Fruit fly (Drosophila melanogaster) whole organism, embryonic: ENCODE data around the gene Nrx-IV.

Source experiments
- Awh ChIP-seq: fragments of 200-800 bp; sonication (Bioruptor generic); IDR thresholded peaks from 2 replicates; pipeline ENCODE4, ENCODE4 v1.3.6; 2022; ENCODE audit warnings: missing biosample characterization, missing genetic modification characterization
- BEAF-32 ChIP-seq: fragments of 200-800 bp; sonication (Bioruptor generic); optimal IDR thresholded peaks from 3 replicates; lab custom pipeline; 2017; ENCODE audit warnings: missing biosample characterization, missing genetic modification characterization, mild to moderate bottlenecking, moderate library complexity, missing genetic modification reagents
- Bdp1 ChIP-seq: fragments of 200-800 bp; sonication (Bioruptor generic); optimal IDR thresholded peaks from 3 replicates; lab custom pipeline; 2016; ENCODE audit warnings: missing biosample characterization, missing genetic modification characterization
- CG10321 ChIP-seq: fragments of 200-800 bp; sonication (Bioruptor generic); IDR thresholded peaks from 2 replicates; pipeline ENCODE4 v1.3.6; 2022; ENCODE audit warnings: missing biosample characterization, missing genetic modification characterization
- CG11247 ChIP-seq: fragments of 200-800 bp; sonication (Bioruptor generic); IDR thresholded peaks from 2 replicates; pipeline ENCODE4 v1.3.6; 2022; ENCODE audit warnings: missing biosample characterization, missing genetic modification characterization
- CG11398 ChIP-seq: fragments of 200-800 bp; sonication (Bioruptor generic); optimal IDR thresholded peaks from 2 replicates; lab custom pipeline; 2016; ENCODE audit warnings: missing biosample characterization, missing genetic modification characterization
- CG11504 ChIP-seq: fragments of 200-800 bp; sonication (Bioruptor generic); optimal IDR thresholded peaks from 3 replicates; lab custom pipeline; 2019; ENCODE audit warnings: missing biosample characterization, mild to moderate bottlenecking, missing genetic modification characterization, moderate library complexity
- CG11695 ChIP-seq: fragments of 200-800 bp; sonication (Bioruptor generic); IDR thresholded peaks from 3 replicates; pipeline ENCODE4 v1.3.6; 2022; ENCODE audit warnings: missing biosample characterization, missing genetic modification characterization
- CG14014 ChIP-seq: fragments of 200-800 bp; sonication (Bioruptor generic); IDR thresholded peaks from 2 replicates; pipeline ENCODE4 v1.3.6; 2022; ENCODE audit warnings: missing biosample characterization, missing genetic modification characterization
- CG1603 ChIP-seq: fragments of 200-800 bp; sonication (Bioruptor generic); optimal IDR thresholded peaks from 2 replicates; lab custom pipeline; 2019; ENCODE audit warnings: missing biosample characterization, mild to moderate bottlenecking, missing genetic modification characterization, moderate library complexity
- CG16813 ChIP-seq: fragments of 200-800 bp; sonication (Bioruptor generic); IDR thresholded peaks from 3 replicates; pipeline ENCODE4 v1.3.6; 2022; ENCODE audit warnings: missing biosample characterization, missing genetic modification characterization; ENCODE audit not compliant: partially characterized antibody
- CG17186 ChIP-seq: fragments of 200-800 bp; sonication (Bioruptor generic); optimal IDR thresholded peaks from 3 replicates; lab custom pipeline; 2017; ENCODE audit warnings: missing biosample characterization, missing genetic modification reagents, missing genetic modification characterization
- CG2116 ChIP-seq: fragments of 200-800 bp; sonication (Bioruptor generic); optimal IDR thresholded peaks from 3 replicates; lab custom pipeline; 2018; ENCODE audit warnings: missing biosample characterization, mild to moderate bottlenecking, missing genetic modification characterization
- CG2129 ChIP-seq: fragments of 200-800 bp; sonication (Bioruptor generic); IDR thresholded peaks from 2 replicates; pipeline ENCODE4 v1.3.6; 2022; ENCODE audit warnings: missing biosample characterization, missing genetic modification characterization; ENCODE audit not compliant: partially characterized antibody
- CG30431 ChIP-seq: fragments of 200-800 bp; sonication (Bioruptor generic); optimal IDR thresholded peaks from 2 replicates; lab custom pipeline; 2017; ENCODE audit warnings: missing biosample characterization, missing genetic modification characterization
- CG32532 ChIP-seq: fragments of 200-800 bp; sonication (Bioruptor generic); IDR thresholded peaks from 2 replicates; pipeline ENCODE4 v1.3.6; 2022; ENCODE audit warnings: missing biosample characterization, missing genetic modification characterization
- CG4424 ChIP-seq: fragments of 200-800 bp; sonication (Bioruptor generic); optimal IDR thresholded peaks from 3 replicates; lab custom pipeline; 2016; ENCODE audit warnings: missing biosample characterization, missing genetic modification characterization
- CG6654 ChIP-seq: fragments of 200-800 bp; sonication (Bioruptor generic); optimal IDR thresholded peaks from 2 replicates; lab custom pipeline; 2017; ENCODE audit warnings: missing biosample characterization, mild to moderate bottlenecking, missing genetic modification characterization
- CG8290 ChIP-seq, 3 experiments: fragments of 200-800 bp; sonication (Bioruptor generic); optimal IDR thresholded peaks; 2 replicates each; lab custom pipeline; 2016 to 2019; ENCODE audit warnings: missing biosample characterization in 3 of 3, missing genetic modification characterization in 3 of 3, mild to moderate bottlenecking in 2 of 3, moderate library complexity in 1 of 3
- CG8388 ChIP-seq: fragments of 200-800 bp; sonication (Bioruptor generic); optimal IDR thresholded peaks from 2 replicates; lab custom pipeline; 2019; ENCODE audit warnings: missing biosample characterization, mild to moderate bottlenecking, missing genetic modification characterization, moderate library complexity
- CG9797 ChIP-seq: fragments of 200-800 bp; sonication (Bioruptor generic); optimal IDR thresholded peaks from 3 replicates; lab custom pipeline; 2018; ENCODE audit warnings: missing biosample characterization, mild to moderate bottlenecking, missing genetic modification characterization
- Chrac-16 ChIP-seq: fragments of 200-800 bp; sonication (Bioruptor generic); optimal IDR thresholded peaks from 3 replicates; lab custom pipeline; 2016; ENCODE audit warnings: missing biosample characterization, missing genetic modification characterization
- CoRest ChIP-seq: fragments of 200-800 bp; sonication (Bioruptor generic); optimal IDR thresholded peaks from 3 replicates; lab custom pipeline; 2018; ENCODE audit warnings: missing biosample characterization, mild to moderate bottlenecking, missing genetic modification characterization, moderate library complexity
- Dll ChIP-seq: fragments of 200-800 bp; sonication (Bioruptor generic); IDR thresholded peaks from 4 replicates; pipeline ENCODE4 v1.3.6; 2022; ENCODE audit warnings: missing biosample characterization, missing genetic modification characterization; ENCODE audit not compliant: partially characterized antibody
- Eip74EF ChIP-seq, 2 experiments: fragments of 200-800 bp in 1 of 2; fragments of >200 bp in 1 of 2; sonication (Bioruptor generic) in 1 of 2; optimal IDR thresholded peaks; 2 replicates each; lab custom pipeline; 2017 to 2019; ENCODE audit warnings: missing biosample characterization in 2 of 2, missing genetic modification characterization in 2 of 2, mild to moderate bottlenecking in 1 of 2, moderate library complexity in 1 of 2
- HmgD ChIP-seq: fragments of 200-800 bp; sonication (Bioruptor generic); optimal IDR thresholded peaks from 3 replicates; lab custom pipeline; 2016; ENCODE audit warnings: missing biosample characterization, missing genetic modification characterization
- Jarid2 ChIP-seq: fragments of 200-800 bp; sonication (Bioruptor generic); optimal IDR thresholded peaks from 3 replicates; lab custom pipeline; 2017; ENCODE audit warnings: mild to moderate bottlenecking, missing biosample characterization, missing genetic modification reagents, missing genetic modification characterization
- Lhr ChIP-seq: fragments of 200-800 bp; sonication (Bioruptor generic); optimal IDR thresholded peaks from 3 replicates; lab custom pipeline; 2017; ENCODE audit warnings: mild to moderate bottlenecking, missing biosample characterization, missing genetic modification reagents, missing genetic modification characterization
- MESR4 ChIP-seq: fragments of 200-800 bp; sonication (Bioruptor generic); optimal IDR thresholded peaks from 2 replicates; lab custom pipeline; 2018; ENCODE audit warnings: missing biosample characterization, mild to moderate bottlenecking, missing genetic modification characterization, moderate library complexity
- Max ChIP-seq: fragments of 200-800 bp; sonication (Bioruptor generic); optimal IDR thresholded peaks from 2 replicates; lab custom pipeline; 2016; ENCODE audit warnings: missing biosample characterization, mild to moderate bottlenecking, missing genetic modification characterization
- Myb ChIP-seq: fragments of 200-800 bp; sonication (Bioruptor generic); optimal IDR thresholded peaks from 2 replicates; lab custom pipeline; 2016; ENCODE audit warnings: missing biosample characterization, missing genetic modification characterization
- Rfx ChIP-seq: fragments of 200-800 bp; sonication (Bioruptor generic); IDR thresholded peaks from 2 replicates; pipeline ENCODE4 v1.3.6; 2022; ENCODE audit warnings: missing biosample characterization, missing genetic modification characterization
- Sin3A ChIP-seq: fragments of >200 bp; optimal IDR thresholded peaks from 2 replicates; lab custom pipeline; 2018
- Sry-δ ChIP-seq: fragments of 200-800 bp; sonication (Bioruptor generic); optimal IDR thresholded peaks from 2 replicates; lab custom pipeline; 2016; ENCODE audit warnings: missing biosample characterization, missing genetic modification characterization
- Stat92E ChIP-seq, 3 experiments: fragments of >200 bp in 2 of 3; fragments of 200-800 bp in 1 of 3; sonication (Bioruptor generic) in 1 of 3; optimal IDR thresholded peaks; 2 replicates each; lab custom pipeline; 2017 to 2019; ENCODE audit warnings: missing biosample characterization in 3 of 3, missing genetic modification characterization in 3 of 3, mild to moderate bottlenecking in 1 of 3, moderate library complexity in 1 of 3
- Xbp1 ChIP-seq: fragments of 200-800 bp; sonication (Bioruptor generic); optimal IDR thresholded peaks from 3 replicates; lab custom pipeline; 2016; ENCODE audit warnings: missing biosample characterization, mild to moderate bottlenecking, missing genetic modification characterization
- gro ChIP-seq: fragments of 200-800 bp; sonication (Bioruptor generic); optimal IDR thresholded peaks from 2 replicates; lab custom pipeline; 2016; ENCODE audit warnings: missing biosample characterization, missing genetic modification characterization
- gsb ChIP-seq: fragments of 200-800 bp; sonication (Bioruptor generic); IDR thresholded peaks from 2 replicates; pipeline ENCODE4 v1.3.6; 2022; ENCODE audit warnings: missing biosample characterization, missing genetic modification characterization
- inv ChIP-seq: fragments of 200-800 bp; sonication (Bioruptor generic); IDR thresholded peaks from 2 replicates; pipeline ENCODE4 v1.3.6; 2022; ENCODE audit warnings: missing biosample characterization, missing genetic modification characterization; ENCODE audit not compliant: partially characterized antibody
- jing ChIP-seq: fragments of 200-800 bp; sonication (Bioruptor generic); optimal IDR thresholded peaks from 2 replicates; lab custom pipeline; 2018; ENCODE audit warnings: missing biosample characterization, mild to moderate bottlenecking, missing genetic modification characterization
- lbe ChIP-seq: fragments of 200-800 bp; sonication (Bioruptor generic); optimal IDR thresholded peaks from 2 replicates; lab custom pipeline; 2016; ENCODE audit warnings: missing biosample characterization, mild to moderate bottlenecking, missing genetic modification characterization
- lilli ChIP-seq: fragments of 200-800 bp; sonication (Bioruptor generic); optimal IDR thresholded peaks from 3 replicates; lab custom pipeline; 2016; ENCODE audit warnings: missing biosample characterization, missing genetic modification characterization
- lmd ChIP-seq: fragments of 200-800 bp; sonication (Bioruptor generic); IDR thresholded peaks from 2 replicates; pipeline ENCODE4 v1.3.6; 2022; ENCODE audit warnings: missing biosample characterization, missing genetic modification characterization
- repo ChIP-seq: fragments of 200-800 bp; sonication (Bioruptor generic); optimal IDR thresholded peaks from 2 replicates; lab custom pipeline; 2016; ENCODE audit warnings: missing biosample characterization, missing genetic modification characterization
- sug ChIP-seq: fragments of 200-800 bp; optimal IDR thresholded peaks from 2 replicates; lab custom pipeline; 2019; ENCODE audit warnings: missing biosample characterization, mild to moderate bottlenecking, missing genetic modification characterization, moderate library complexity
- tin ChIP-seq: fragments of 200-800 bp; sonication (Bioruptor generic); optimal IDR thresholded peaks from 3 replicates; lab custom pipeline; 2016; ENCODE audit warnings: missing biosample characterization, missing genetic modification characterization
- trem ChIP-seq: fragments of 200-800 bp; optimal IDR thresholded peaks from 3 replicates; lab custom pipeline; 2019; ENCODE audit warnings: missing biosample characterization, mild to moderate bottlenecking, missing genetic modification characterization, moderate library complexity
- vvl ChIP-seq: fragments of 200-800 bp; sonication (Bioruptor generic); IDR thresholded peaks from 2 replicates; pipeline ENCODE4 v1.3.6; 2022; ENCODE audit warnings: missing biosample characterization, missing genetic modification characterization

Nrx-IV gene

DNA sequence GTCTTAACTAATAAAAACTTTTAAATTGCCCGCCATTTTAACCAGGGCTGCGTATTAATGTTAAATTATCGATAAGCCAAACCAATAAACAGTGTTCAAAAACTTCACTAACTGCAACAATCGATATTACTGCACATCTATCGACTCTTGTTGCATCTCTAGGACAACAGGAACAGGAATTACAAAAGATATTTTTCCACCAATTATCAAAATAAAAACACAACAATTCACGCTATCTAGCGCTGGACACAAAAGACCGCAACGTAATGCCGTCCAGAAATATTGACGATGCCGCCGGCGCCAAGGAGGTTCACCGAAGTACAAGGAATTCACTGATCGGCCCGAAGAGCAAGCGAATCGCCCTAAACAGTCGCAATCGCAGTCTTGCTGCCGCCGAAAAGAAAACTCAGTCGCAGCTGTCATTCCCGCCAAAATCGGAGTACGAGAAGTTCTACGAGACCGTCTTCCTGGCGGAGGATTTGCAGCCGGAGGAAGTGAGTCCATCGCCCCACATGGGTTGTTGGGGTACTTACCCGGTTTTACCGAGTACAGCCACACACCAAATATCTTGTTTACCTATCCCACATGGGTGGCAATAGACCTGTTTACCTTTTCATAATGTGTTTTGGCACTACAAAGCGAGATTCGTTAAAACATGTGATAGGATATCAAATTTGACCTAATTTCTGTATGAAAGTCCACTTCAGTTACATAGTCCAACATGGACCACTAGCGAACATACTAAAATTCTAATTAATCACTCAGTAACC lies 30.2 kb upstream of the Nrx-IV start, which contains the start of gene vers (continued):
- TF ChIP-seq HmgD (peak; percentile 3), repo (no peak), CG1603 (tag; lab: Kevin White, UChicago) (peak; percentile 70), Sin3A (peak; percentile 13), CG8388 (GFP tag; lab: Kevin White, UChicago) (peak; percentile 23), CG11398 (no peak), Myb (GFP tag; lab: Kevin White, UChicago) (peak; percentile 14), Chrac-16 (GFP tag; lab: Kevin White, UChicago) (peak; percentile 6), Sry-δ (GFP tag; lab: Kevin White, UChicago) (peak; percentile 97), CG16813 (GFP tag; lab: Robert Waterston, UW) (peak; percentile 92), CG30431 (GFP tag; lab: Kevin White, UChicago) (no peak), CG2129 (GFP tag; lab: Robert Waterston, UW) (peak; percentile 89), lbe (GFP tag; lab: Kevin White, UChicago) (peak; percentile 41), Awh (GFP tag; lab: Robert Waterston, UW) (peak; percentile 30; the same call in 1 of the 2 replicates), CG8290 (GFP tag; optimal IDR thresholded peaks at IDR 0.05; lab: Kevin White, UChicago) (no peak), CG8290 (tag; optimal IDR thresholded peaks at IDR 0.05; lab: Kevin White, UChicago) (peak in 1 of 2 experiments; percentile 63), BEAF-32 (GFP tag; lab: Kevin White, UChicago) (peak; percentile 93), Lhr (GFP tag; lab: Kevin White, UChicago) (no peak), CG6654 (GFP tag; lab: Kevin White, UChicago) (no peak), Xbp1 (GFP tag; lab: Kevin White, UChicago) (peak; percentile 4), CG11247 (0 out of 2 replicates have a peak, but pooled peaks have one; percentile 36), lmd (no peak; the same call in 1 of the 2 replicates), CG4424 (GFP tag; lab: Kevin White, UChicago) (no peak), Stat92E (GFP tag; optimal IDR thresholded peaks at IDR 0.05; lab: Kevin White, UChicago) (peak in 1 of 3 experiments; percentile 52), trem (tag; lab: Kevin White, UChicago) (peak; percentile 69), Rfx (GFP tag; lab: Robert Waterston, UW) (peak; percentile 67; the same call in 1 of the 2 replicates), CG11504 (tag; lab: Kevin White, UChicago) (peak; percentile 21), gsb (GFP tag; lab: Robert Waterston, UW) (no peak), inv (GFP tag; lab: Robert Waterston, UW) (peak; percentile 90), Eip74EF (GFP tag; optimal IDR thresholded peaks at IDR 0.05; lab: Kevin White, UChicago) (no peak), Dll (GFP tag; lab: Robert Waterston, UW) (peak; percentile 95), tin (GFP tag; lab: Kevin White, UChicago) (peak; percentile 23), CG11695 (GFP tag; lab: Robert Waterston, UW) (0 out of 3 replicates have a peak, but pooled peaks have one; percentile 23), CG32532 (GFP tag; lab: Robert Waterston, UW) (peak; percentile 19; the same call in 1 of the 2 replicates), CG2116 (GFP tag; lab: Kevin White, UChicago) (peak; percentile 79), jing (GFP tag; lab: Kevin White, UChicago) (no peak), CoRest (tag; lab: Kevin White, UChicago) (peak; percentile 14), CG17186 (GFP tag; lab: Kevin White, UChicago) (peak; percentile 9), gro (GFP tag; lab: Kevin White, UChicago) (peak; percentile 71), MESR4 (GFP tag; lab: Kevin White, UChicago) (peak; percentile 67), Jarid2 (GFP tag; lab: Kevin White, UChicago) (no peak), Max (GFP tag; lab: Kevin White, UChicago) (peak; percentile 56), vvl (GFP tag; lab: Robert Waterston, UW) (peak; percentile 30), lilli (peak; percentile 45), CG10321 (GFP tag; lab: Robert Waterston, UW) (no peak), CG9797 (GFP tag; lab: Kevin White, UChicago) (no peak), Bdp1 (no peak), CG14014 (GFP tag; lab: Robert Waterston, UW) (peak; percentile 64; the same call in 1 of the 2 replicates), sug (tag; lab: Kevin White, UChicago) (peak; percentile 3)
